Fruit fly (Drosophila melanogaster): ENCODE data around the gene CG14540.

CG14540 gene

dm6 chr3R:26005978-26006934, 47.2 kb downstream of the CG14540 start (continued):
- no peak for TF ChIP-seq slp2 (GFP tag; optimal IDR thresholded peaks at IDR 0.05)
- TF ChIP-seq Eip74EF (GFP tag; optimal IDR thresholded peaks at IDR 0.05) = peak in 1 of 2 experiments; percentile 38
- TF ChIP-seq Hr39 (optimal IDR thresholded peaks at IDR 0.05) = no peak
- TF ChIP-seq Abd-B (GFP tag; optimal IDR thresholded peaks at IDR 0.05) = peak; percentile 61
- TF ChIP-seq MTF-1 (GFP tag; optimal IDR thresholded peaks at IDR 0.05; ENCODE audit: borderline replicate concordance) = peak; percentile 43
- TF ChIP-seq da (GFP tag; optimal IDR thresholded peaks at IDR 0.05) = peak; percentile 77
- TF ChIP-seq h (optimal IDR thresholded peaks at IDR 0.05) = peak; percentile 69
- TF ChIP-seq run (tag; optimal IDR thresholded peaks at IDR 0.05) = peak; percentile 55
- peak; percentile 41 for TF ChIP-seq CG4282 (GFP tag; optimal IDR thresholded peaks at IDR 0.05)
- TF ChIP-seq Lhr (GFP tag; optimal IDR thresholded peaks at IDR 0.05) = no peak
- TF ChIP-seq z (GFP tag; IDR thresholded peaks at IDR 0.05) = peak; percentile 62; the same call in 2 of the 3 replicates
- no peak for TF ChIP-seq knrl (GFP tag; IDR thresholded peaks at IDR 0.05; ENCODE audit: partially characterized antibody)
- TF ChIP-seq corto (GFP tag; optimal IDR thresholded peaks at IDR 0.05) = peak; percentile 23
- 0 out of 3 replicates have a peak, but pooled peaks have one; percentile 49 for TF ChIP-seq CG6175 (GFP tag; IDR thresholded peaks at IDR 0.05)
- TF ChIP-seq CG11723 (GFP tag; optimal IDR thresholded peaks at IDR 0.05) = no peak
- peak; percentile 38; the same call in 1 of the 2 replicates for TF ChIP-seq CG17328 (GFP tag; IDR thresholded peaks at IDR 0.05)
- TF ChIP-seq CG18476 (GFP tag; optimal IDR thresholded peaks at IDR 0.05) = no peak
- TF ChIP-seq vvl (GFP tag; IDR thresholded peaks at IDR 0.05) = peak; percentile 5
- no peak for TF ChIP-seq tin (GFP tag; optimal IDR thresholded peaks at IDR 0.05)
- TF ChIP-seq CG1233 (GFP tag; optimal IDR thresholded peaks at IDR 0.05) = no peak
- TF ChIP-seq bab2 (GFP tag; optimal IDR thresholded peaks at IDR 0.05) = no peak
- peak; percentile 89 for TF ChIP-seq sens (GFP tag)
- TF ChIP-seq mam (GFP tag; optimal IDR thresholded peaks at IDR 0.05) = peak; percentile 32
- peak; percentile 55; the same call in 1 of the 2 replicates for TF ChIP-seq bowl (GFP tag; IDR thresholded peaks at IDR 0.05)
- peak; percentile 48 for TF ChIP-seq kay (GFP tag; optimal IDR thresholded peaks at IDR 0.05)
- TF ChIP-seq CG10321 (GFP tag; IDR thresholded peaks at IDR 0.05) = peak; percentile 65; the same call in 1 of the 2 replicates
- TF ChIP-seq CG17186 (GFP tag; optimal IDR thresholded peaks at IDR 0.05) = no peak
- TF ChIP-seq Drgx (GFP tag; IDR thresholded peaks at IDR 0.05) = peak; percentile 58
- 0 out of 2 replicates have a peak, but pooled peaks have one; percentile 23 for TF ChIP-seq tna (GFP tag; IDR thresholded peaks at IDR 0.05; ENCODE audit: partially characterized antibody)
- TF ChIP-seq Dfd (GFP tag; optimal IDR thresholded peaks at IDR 0.05) = no peak
- no peak for TF ChIP-seq Dp (GFP tag; optimal IDR thresholded peaks at IDR 0.05)
- peak; percentile 16 for TF ChIP-seq nmo (GFP tag; optimal IDR thresholded peaks at IDR 0.05)
- peak; percentile 42; the same call in 1 of the 2 replicates for TF ChIP-seq amos (GFP tag; IDR thresholded peaks at IDR 0.05; ENCODE audit: partially characterized antibody)
- TF ChIP-seq Ptx1 (GFP tag; IDR thresholded peaks at IDR 0.05) = no peak
- peak; percentile 6 for TF ChIP-seq CG13424 (tag; optimal IDR thresholded peaks at IDR 0.05)
- TF ChIP-seq CG8388 (GFP tag; optimal IDR thresholded peaks at IDR 0.05) = peak; percentile 7
- no peak for TF ChIP-seq Optix (GFP tag; IDR thresholded peaks at IDR 0.05)
- peak; percentile 25 for TF ChIP-seq Vsx1 (GFP tag; optimal IDR thresholded peaks at IDR 0.05)
- TF ChIP-seq pan (optimal IDR thresholded peaks at IDR 0.05) = no peak
- TF ChIP-seq pan (GFP tag; optimal IDR thresholded peaks at IDR 0.05 in 1 of 2, IDR thresholded peaks at IDR 0.05 in 1 of 2) = no peak
- no peak for TF ChIP-seq tup (GFP tag; optimal IDR thresholded peaks at IDR 0.05)
- peak; percentile 19 for TF ChIP-seq D19A (tag; optimal IDR thresholded peaks at IDR 0.05)
- TF ChIP-seq CG1832 (GFP tag; optimal IDR thresholded peaks at IDR 0.05) = peak; percentile 89
- peak; percentile 14 for TF ChIP-seq btn (GFP tag; optimal IDR thresholded peaks at IDR 0.05)
- TF ChIP-seq jing (GFP tag; optimal IDR thresholded peaks at IDR 0.05) = no peak
- no peak for TF ChIP-seq HLH3B (GFP tag; IDR thresholded peaks at IDR 0.05)
- peak; percentile 14 for TF ChIP-seq dmrt99B (tag; optimal IDR thresholded peaks at IDR 0.05)
- TF ChIP-seq row (GFP tag; IDR thresholded peaks at IDR 0.05) = 0 out of 3 replicates have a peak, but pooled peaks have one; percentile 16
- peak; percentile 97 for TF ChIP-seq Tbp (GFP tag; optimal IDR thresholded peaks at IDR 0.05)
